Worm (Caenorhabditis elegans) whole organism, L3 larva: ENCODE measurements around the gene F20B6.5.

ENCODE experiments used
- ama-1 ChIP-seq: fragments of 150-350 bp; optimal IDR thresholded peaks from 2 replicates; lab custom pipeline; 2018
- fos-1 ChIP-seq: fragments of 150-350 bp; optimal IDR thresholded peaks from 2 replicates; lab custom pipeline; 2014; ENCODE audit warnings: missing biosample characterization, missing genetic modification characterization
- nfya-1 ChIP-seq: sonication (generic microtip); optimal IDR thresholded peaks from 2 replicates; lab custom pipeline; 2017; ENCODE audit warnings: missing genetic modification characterization, mild to moderate bottlenecking, missing compliant biosample characterization, antibody characterized with exemption, moderate library complexity; ENCODE audit not compliant: insufficient read depth
- nhr-77 ChIP-seq: fragments of 150-350 bp; optimal IDR thresholded peaks from 2 replicates; lab custom pipeline; 2014; ENCODE audit warnings: missing biosample characterization, missing genetic modification characterization
- snpc-4 ChIP-seq: fragments of 150-350 bp; optimal IDR thresholded peaks from 2 replicates; lab custom pipeline; 2014; ENCODE audit warnings: missing biosample characterization, missing genetic modification characterization
- unc-39 ChIP-seq: sonication (generic microtip); optimal IDR thresholded peaks from 4 replicates; lab custom pipeline; 2017; ENCODE audit warnings: missing biosample characterization, missing genetic modification characterization

DNA sequence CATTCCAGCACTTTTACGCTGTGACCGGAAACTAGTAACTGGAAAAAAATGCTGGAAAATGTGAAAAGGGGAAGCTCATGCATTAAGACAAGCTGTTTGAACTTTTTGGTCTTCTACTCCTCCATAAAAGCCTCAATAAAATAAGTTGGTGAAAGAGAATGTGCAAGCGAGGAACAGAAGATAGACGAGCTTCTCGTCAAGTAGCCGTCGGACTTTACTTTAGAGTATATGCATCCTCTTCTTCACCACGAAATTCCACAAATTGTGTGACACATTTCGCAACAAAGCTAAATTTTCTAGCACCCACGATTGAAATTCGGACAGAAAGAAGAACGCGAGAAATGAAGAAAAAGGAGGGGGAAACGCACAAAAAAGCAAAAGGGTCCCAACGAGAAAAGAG lies 39.8 kb downstream of the F20B6.5 start:
- TF ChIP-seq unc-39 (no peak), snpc-4 (no peak), ama-1 (no peak), nfya-1 (tag; lab: Kevin White, UChicago) (no peak), nhr-77 (tag; lab: Kevin White, UChicago) (no peak), fos-1 (no peak)
